Fruit fly (Drosophila melanogaster): ENCODE measurements around the gene HGTX.

HGTX gene

dm6 chr3L:14611406-14612335 is 12.3 kb upstream of the HGTX start (continued):
- TF ChIP-seq CG9797 (GFP tag; optimal IDR thresholded peaks at IDR 0.05) (no peak), Atf-2 (GFP tag; optimal IDR thresholded peaks at IDR 0.05) (no peak), CG11560 (tag; IDR thresholded peaks at IDR 0.05) (no peak), cg (GFP tag; optimal IDR thresholded peaks at IDR 0.05) (no peak), Hr3 (GFP tag; optimal IDR thresholded peaks at IDR 0.05) (no peak), tio (GFP tag; optimal IDR thresholded peaks at IDR 0.05) (no peak), kay (GFP tag; optimal IDR thresholded peaks at IDR 0.05) (no peak), gro (GFP tag; optimal IDR thresholded peaks at IDR 0.05) (no peak), gcm2 (GFP tag; optimal IDR thresholded peaks at IDR 0.05) (no peak), lab (GFP tag; optimal IDR thresholded peaks at IDR 0.05) (no peak), pros (GFP tag; optimal IDR thresholded peaks at IDR 0.05) (no peak), CG6813 (GFP tag; optimal IDR thresholded peaks at IDR 0.05) (no peak), cad (GFP tag; optimal IDR thresholded peaks at IDR 0.05) (no peak), Ada2b (GFP tag; IDR thresholded peaks at IDR 0.05) (no peak), Neu2 (GFP tag; optimal IDR thresholded peaks at IDR 0.05; ENCODE audit: borderline replicate concordance) (no peak), repo (GFP tag; optimal IDR thresholded peaks at IDR 0.05) (no peak), Ptx1 (GFP tag; IDR thresholded peaks at IDR 0.05) (no peak), fd102C (GFP tag; optimal IDR thresholded peaks at IDR 0.05) (no peak), slou (GFP tag; optimal IDR thresholded peaks at IDR 0.05) (no peak), h (optimal IDR thresholded peaks at IDR 0.05) (no peak), esg (GFP tag; conservative IDR thresholded peaks at IDR 0.05) (no peak), eve (GFP tag; optimal IDR thresholded peaks at IDR 0.05) (no peak), YL-1 (GFP tag; optimal IDR thresholded peaks at IDR 0.05) (no peak), Nf-YA (GFP tag; IDR thresholded peaks at IDR 0.05) (no peak), Dll (GFP tag; IDR thresholded peaks at IDR 0.05; ENCODE audit: partially characterized antibody) (no peak), MESR4 (GFP tag; optimal IDR thresholded peaks at IDR 0.05) (no peak), vfl (GFP tag; optimal IDR thresholded peaks at IDR 0.05) (no peak), lbe (GFP tag; optimal IDR thresholded peaks at IDR 0.05) (no peak), CG8281 (tag; optimal IDR thresholded peaks at IDR 0.05) (peak; percentile 67), Mad (GFP tag; optimal IDR thresholded peaks at IDR 0.05) (no peak), luna (GFP tag; optimal IDR thresholded peaks at IDR 0.05) (no peak), wek (GFP tag; optimal IDR thresholded peaks at IDR 0.05) (no peak), CG12391 (tag; optimal IDR thresholded peaks at IDR 0.05) (peak; percentile 38), CG4404 (GFP tag; IDR thresholded peaks at IDR 0.05) (no peak), TFAM (GFP tag; optimal IDR thresholded peaks at IDR 0.05) (no peak), Nf-YC (tag; optimal IDR thresholded peaks at IDR 0.05) (no peak), Mes4 (GFP tag; optimal IDR thresholded peaks at IDR 0.05) (no peak), CG17829 (tag; optimal IDR thresholded peaks at IDR 0.05) (peak; percentile 63), jigr1 (GFP tag; IDR thresholded peaks at IDR 0.05) (no peak), fd96Cb (tag; optimal IDR thresholded peaks at IDR 0.05) (no peak), danr (GFP tag; IDR thresholded peaks at IDR 0.05) (no peak), scrt (GFP tag; optimal IDR thresholded peaks at IDR 0.05) (no peak), prd (optimal IDR thresholded peaks at IDR 0.05) (no peak), prd (GFP tag; IDR thresholded peaks at IDR 0.05) (no peak), zfh2 (GFP tag; optimal IDR thresholded peaks at IDR 0.05) (no peak), ab (GFP tag; optimal IDR thresholded peaks at IDR 0.05) (no peak), CG8944 (GFP tag; optimal IDR thresholded peaks at IDR 0.05) (no peak), CG12659 (GFP tag; optimal IDR thresholded peaks at IDR 0.05) (no peak), odd (GFP tag; optimal IDR thresholded peaks at IDR 0.05) (no peak), CG2678 (tag; optimal IDR thresholded peaks at IDR 0.05) (peak; percentile 50), Mrtf (GFP tag; IDR thresholded peaks at IDR 0.05) (no peak)
